Fruit fly (Drosophila melanogaster) whole organism, embryonic: ENCODE data around the gene tup.

Experiments used
- ATbp ChIP-seq: fragments of 200-800 bp; sonication (Bioruptor generic); optimal IDR thresholded peaks from 2 replicates; lab custom pipeline; 2017; ENCODE audit warnings: missing biosample characterization, mild to moderate bottlenecking, missing genetic modification characterization, missing genetic modification reagents
- Bgb ChIP-seq: fragments of 200-800 bp; sonication (Bioruptor generic); IDR thresholded peaks from 2 replicates; pipeline ENCODE4 v1.3.6; 2022; ENCODE audit warnings: missing biosample characterization, missing genetic modification characterization; ENCODE audit not compliant: partially characterized antibody
- Blimp-1 ChIP-seq: fragments of 200-800 bp; sonication (Bioruptor generic); optimal IDR thresholded peaks from 3 replicates; lab custom pipeline; 2018; ENCODE audit warnings: missing biosample characterization, missing genetic modification characterization, mild to moderate bottlenecking, moderate library complexity, missing genetic modification reagents
- CG11456 ChIP-seq: fragments of 200-800 bp; sonication (Bioruptor generic); IDR thresholded peaks from 3 replicates; pipeline ENCODE4 v1.3.6; 2022; ENCODE audit warnings: missing biosample characterization, missing genetic modification characterization
- CG13894 ChIP-seq: fragments of 200-800 bp; sonication (Bioruptor generic); optimal IDR thresholded peaks from 3 replicates; lab custom pipeline; 2018; ENCODE audit warnings: missing biosample characterization, mild to moderate bottlenecking, missing genetic modification characterization, moderate library complexity
- CG14050 ChIP-seq: fragments of 200-800 bp; sonication (Bioruptor generic); IDR thresholded peaks from 3 replicates; pipeline ENCODE4 v1.3.6; 2022; ENCODE audit warnings: missing biosample characterization, missing genetic modification characterization
- CG14860 ChIP-seq: fragments of 200-800 bp; sonication (Bioruptor generic); IDR thresholded peaks from 3 replicates; pipeline ENCODE4 v1.3.6; 2022; ENCODE audit warnings: missing biosample characterization, missing genetic modification characterization; ENCODE audit not compliant: partially characterized antibody
- CG1529 ChIP-seq: fragments of 200-800 bp; sonication (Bioruptor generic); optimal IDR thresholded peaks from 3 replicates; lab custom pipeline; 2018; ENCODE audit warnings: missing biosample characterization, missing genetic modification characterization
- CG15514 ChIP-seq: fragments of 200-800 bp; sonication (Bioruptor generic); optimal IDR thresholded peaks from 3 replicates; lab custom pipeline; 2017; ENCODE audit warnings: missing biosample characterization, missing genetic modification characterization, mild to moderate bottlenecking, moderate library complexity, missing genetic modification reagents
- CG16779 ChIP-seq: fragments of 200-800 bp; sonication (Bioruptor generic); IDR thresholded peaks from 2 replicates; pipeline ENCODE4 v1.3.6; 2022; ENCODE audit warnings: missing biosample characterization, missing genetic modification characterization
- CG16863 ChIP-seq: fragments of 200-800 bp; sonication (Bioruptor generic); optimal IDR thresholded peaks from 3 replicates; lab custom pipeline; 2016; ENCODE audit warnings: missing biosample characterization, missing genetic modification characterization
- CG17385 ChIP-seq: fragments of 200-800 bp; sonication (Bioruptor generic); optimal IDR thresholded peaks from 3 replicates; lab custom pipeline; 2018; ENCODE audit warnings: missing biosample characterization, mild to moderate bottlenecking, missing genetic modification characterization
- CG18599 ChIP-seq: fragments of 200-800 bp; sonication (Bioruptor generic); optimal IDR thresholded peaks from 3 replicates; lab custom pipeline; 2017; ENCODE audit warnings: missing biosample characterization, missing genetic modification characterization, mild to moderate bottlenecking, moderate library complexity, missing genetic modification reagents
- CG2712 ChIP-seq: fragments of 200-800 bp; optimal IDR thresholded peaks from 3 replicates; lab custom pipeline; 2019; ENCODE audit warnings: missing biosample characterization, mild to moderate bottlenecking, missing genetic modification characterization, moderate library complexity
- CG32532 ChIP-seq: fragments of 200-800 bp; sonication (Bioruptor generic); IDR thresholded peaks from 2 replicates; pipeline ENCODE4 v1.3.6; 2022; ENCODE audit warnings: missing biosample characterization, missing genetic modification characterization
- CG34376 ChIP-seq: fragments of 200-800 bp; sonication (Bioruptor generic); optimal IDR thresholded peaks from 2 replicates; lab custom pipeline; 2018; ENCODE audit warnings: missing biosample characterization, mild to moderate bottlenecking, missing genetic modification characterization
- CG4404 ChIP-seq: fragments of 200-800 bp; sonication (Bioruptor generic); IDR thresholded peaks from 2 replicates; pipeline ENCODE4 v1.3.6; 2022; ENCODE audit warnings: missing biosample characterization, missing genetic modification characterization
- CG7357 ChIP-seq: fragments of 200-800 bp; sonication (Bioruptor generic); IDR thresholded peaks from 3 replicates; pipeline ENCODE4 v1.3.6; 2022; ENCODE audit warnings: missing biosample characterization, missing genetic modification characterization
- Deaf1 ChIP-seq: fragments of 200-800 bp; optimal IDR thresholded peaks from 3 replicates; lab custom pipeline; 2019; ENCODE audit warnings: missing biosample characterization, mild to moderate bottlenecking, missing genetic modification characterization, moderate library complexity
- Dref ChIP-seq: fragments of 200-800 bp; sonication (Bioruptor generic); IDR thresholded peaks from 2 replicates; pipeline ENCODE4 v1.3.6; 2022; ENCODE audit warnings: missing biosample characterization, missing genetic modification characterization
- Ets65A ChIP-seq: fragments of 200-800 bp; sonication (Bioruptor generic); peaks from one replicate; lab custom pipeline; 2016; ENCODE audit warnings: missing biosample characterization, missing genetic modification characterization
- H15 ChIP-seq: fragments of 200-800 bp; sonication (Bioruptor generic); IDR thresholded peaks from 3 replicates; pipeline ENCODE4 v1.3.6; 2022; ENCODE audit warnings: missing biosample characterization, missing genetic modification characterization
- HLH4C ChIP-seq: fragments of 200-800 bp; sonication (Bioruptor generic); IDR thresholded peaks from 3 replicates; pipeline ENCODE4 v1.3.6; 2022; ENCODE audit warnings: missing biosample characterization, missing genetic modification characterization; ENCODE audit not compliant: partially characterized antibody
- Hand ChIP-seq: fragments of 200-800 bp; sonication (Bioruptor generic); optimal IDR thresholded peaks from 2 replicates; lab custom pipeline; 2017; ENCODE audit warnings: mild to moderate bottlenecking, missing biosample characterization, missing genetic modification reagents, missing genetic modification characterization
- Jarid2 ChIP-seq: fragments of 200-800 bp; sonication (Bioruptor generic); optimal IDR thresholded peaks from 3 replicates; lab custom pipeline; 2017; ENCODE audit warnings: mild to moderate bottlenecking, missing biosample characterization, missing genetic modification reagents, missing genetic modification characterization
- Lhr ChIP-seq: fragments of 200-800 bp; sonication (Bioruptor generic); optimal IDR thresholded peaks from 3 replicates; lab custom pipeline; 2017; ENCODE audit warnings: mild to moderate bottlenecking, missing biosample characterization, missing genetic modification reagents, missing genetic modification characterization
- Mes4 ChIP-seq: fragments of 200-800 bp; sonication (Bioruptor generic); optimal IDR thresholded peaks from 2 replicates; lab custom pipeline; 2016; ENCODE audit warnings: missing biosample characterization, missing genetic modification characterization
- Rfx ChIP-seq: fragments of 200-800 bp; sonication (Bioruptor generic); IDR thresholded peaks from 2 replicates; pipeline ENCODE4 v1.3.6; 2022; ENCODE audit warnings: missing biosample characterization, missing genetic modification characterization
- Scr ChIP-seq: fragments of 200-800 bp; sonication (Bioruptor generic); IDR thresholded peaks from 2 replicates; pipeline ENCODE4 v1.3.6; 2022; ENCODE audit warnings: missing biosample characterization, missing genetic modification characterization; ENCODE audit not compliant: partially characterized antibody
- Trl ChIP-seq, 3 experiments: fragments of >200 bp in 2 of 3; fragments of 200-800 bp in 1 of 3; sonication (Bioruptor generic) in 1 of 3; optimal IDR thresholded peaks; 2 replicates in 1 of 3; 3 replicates in 2 of 3; lab custom pipeline; 2016 to 2017; ENCODE audit warnings: missing biosample characterization in 1 of 3, missing genetic modification characterization in 1 of 3
- ap ChIP-seq: fragments of 200-800 bp; sonication (Bioruptor generic); IDR thresholded peaks from 2 replicates; pipeline ENCODE4 v1.3.6; 2022; ENCODE audit warnings: missing biosample characterization, missing genetic modification characterization
- cg ChIP-seq: fragments of 200-800 bp; sonication (Bioruptor generic); optimal IDR thresholded peaks from 3 replicates; lab custom pipeline; 2019; ENCODE audit warnings: missing biosample characterization, mild to moderate bottlenecking, missing genetic modification characterization, moderate library complexity
- chinmo ChIP-seq: fragments of 200-800 bp; sonication (Bioruptor generic); IDR thresholded peaks from 4 replicates; pipeline ENCODE4 v1.3.6; 2022; ENCODE audit warnings: missing biosample characterization, missing genetic modification characterization; ENCODE audit not compliant: partially characterized antibody
- chn ChIP-seq: fragments of 200-800 bp; sonication (Bioruptor generic); optimal IDR thresholded peaks from 2 replicates; lab custom pipeline; 2016; ENCODE audit warnings: missing biosample characterization, missing genetic modification characterization
- crol ChIP-seq: fragments of 200-800 bp; sonication (Bioruptor generic); IDR thresholded peaks from 2 replicates; pipeline ENCODE4 v1.3.6; 2022; ENCODE audit warnings: missing biosample characterization, missing genetic modification characterization
- ewg ChIP-seq: fragments of 200-800 bp; sonication (Bioruptor generic); optimal IDR thresholded peaks from 3 replicates; lab custom pipeline; 2017; ENCODE audit warnings: mild to moderate bottlenecking, missing biosample characterization, missing genetic modification reagents, missing genetic modification characterization
- fd96Cb ChIP-seq: fragments of 200-800 bp; sonication (Bioruptor generic); optimal IDR thresholded peaks from 2 replicates; lab custom pipeline; 2018; ENCODE audit warnings: missing biosample characterization, mild to moderate bottlenecking, missing genetic modification characterization, moderate library complexity
- hbn ChIP-seq: fragments of 200-800 bp; sonication (Bioruptor generic); IDR thresholded peaks from 2 replicates; pipeline ENCODE4 v1.3.6; 2022; ENCODE audit warnings: missing biosample characterization, missing genetic modification characterization; ENCODE audit not compliant: partially characterized antibody
- nerfin-1 ChIP-seq: fragments of 200-800 bp; sonication (Bioruptor generic); optimal IDR thresholded peaks from 3 replicates; lab custom pipeline; 2019; ENCODE audit warnings: missing biosample characterization, mild to moderate bottlenecking, missing genetic modification characterization, moderate library complexity
- nerfin-2 ChIP-seq: fragments of 200-800 bp; sonication (Bioruptor generic); IDR thresholded peaks from 2 replicates; pipeline ENCODE4 v1.3.6; 2022; ENCODE audit warnings: missing biosample characterization, missing genetic modification characterization; ENCODE audit not compliant: partially characterized antibody
- zf30C ChIP-seq: fragments of 200-800 bp; sonication (Bioruptor generic); optimal IDR thresholded peaks from 3 replicates; lab custom pipeline; 2018; ENCODE audit warnings: missing biosample characterization, mild to moderate bottlenecking, missing genetic modification characterization

Gene tup

dm6 chr2L:18852249-18852648, 28.8 kb downstream of the tup start:
- peak; percentile 61 for TF ChIP-seq HLH4C (GFP tag; lab: Robert Waterston, UW)
- 0 out of 2 replicates have a peak, but pooled peaks have one; percentile 24 for TF ChIP-seq CG32532
- TF ChIP-seq CG14860 (GFP tag; lab: Robert Waterston, UW), result peak; percentile 53; the same call in 1 of the 3 replicates
- TF ChIP-seq Mes4 (GFP tag; lab: Kevin White, UChicago), result no peak
- no peak for TF ChIP-seq CG2712 (tag; lab: Kevin White, UChicago)

- no peak for TF ChIP-seq Lhr
- TF ChIP-seq Ets65A (GFP tag; lab: Kevin White, UChicago), result peak; percentile 3
- 0 out of 4 replicates have a peak, but pooled peaks have one; percentile 10 for TF ChIP-seq chinmo (GFP tag; lab: Robert Waterston, UW)
- peak; percentile 93 for TF ChIP-seq CG15514 (GFP tag; lab: Kevin White, UChicago)
- no peak for TF ChIP-seq hbn (GFP tag; lab: Robert Waterston, UW)
- peak; percentile 71 for TF ChIP-seq ewg (GFP tag; lab: Kevin White, UChicago)
- TF ChIP-seq crol (GFP tag; lab: Robert Waterston, UW), result peak; percentile 45; the same call in 1 of the 2 replicates
- peak; percentile 32 for TF ChIP-seq CG13894 (tag; lab: Kevin White, UChicago)
- TF ChIP-seq H15 (GFP tag; lab: Robert Waterston, UW), result no peak
- TF ChIP-seq Trl (optimal IDR thresholded peaks at IDR 0.05; lab: Kevin White, UChicago), result peak; percentile 55 to 72
- no peak for TF ChIP-seq Trl (GFP tag; optimal IDR thresholded peaks at IDR 0.05; lab: Kevin White, UChicago)
- TF ChIP-seq nerfin-1, result peak; percentile 60
These were observed 34.2 kb downstream of the tup start for dm6 chr2L:18846843-18847242.

dm6 chr2L:18846175-18846574, 34.9 kb downstream of the tup start:
- TF ChIP-seq chn (GFP tag; lab: Kevin White, UChicago) (no peak), CG15514 (GFP tag; lab: Kevin White, UChicago) (peak; percentile 94), CG1529 (no peak), Scr (GFP tag; lab: Robert Waterston, UW) (no peak), cg (GFP tag; lab: Kevin White, UChicago) (peak; percentile 42), zf30C (GFP tag; lab: Kevin White, UChicago) (no peak), ap (GFP tag; lab: Robert Waterston, UW) (no peak), Rfx (GFP tag; lab: Robert Waterston, UW) (no peak), Lhr (no peak), CG4404 (no peak), CG14050 (GFP tag; lab: Robert Waterston, UW) (no peak)

- TF ChIP-seq CG16779 (peak; percentile 64; the same call in 1 of the 2 replicates), CG34376 (GFP tag; lab: Kevin White, UChicago) (peak; percentile 31), Bgb (GFP tag; lab: Robert Waterston, UW) (peak; percentile 27; the same call in 1 of the 2 replicates), Hand (GFP tag; lab: Kevin White, UChicago) (peak; percentile 14), ATbp (no peak), CG7357 (0 out of 3 replicates have a peak, but pooled peaks have one; percentile 25), nerfin-2 (GFP tag; lab: Robert Waterston, UW) (0 out of 2 replicates have a peak, but pooled peaks have one; percentile 18), CG15514 (GFP tag; lab: Kevin White, UChicago) (peak; percentile 97), CG18599 (GFP tag; lab: Kevin White, UChicago) (peak; percentile 36), fd96Cb (tag; lab: Kevin White, UChicago) (no peak), CG16863 (GFP tag; lab: Kevin White, UChicago) (no peak), Deaf1 (tag; lab: Kevin White, UChicago) (peak; percentile 51), Dref (0 out of 2 replicates have a peak, but pooled peaks have one; percentile 14), CG11456 (GFP tag; lab: Robert Waterston, UW) (0 out of 3 replicates have a peak, but pooled peaks have one; percentile 37), chinmo (GFP tag; lab: Robert Waterston, UW) (0 out of 4 replicates have a peak, but pooled peaks have one; percentile 29), Jarid2 (GFP tag; lab: Kevin White, UChicago) (peak; percentile 60), crol (GFP tag; lab: Robert Waterston, UW) (peak; percentile 68), Blimp-1 (GFP tag; lab: Kevin White, UChicago) (no peak), CG17385 (GFP tag; lab: Kevin White, UChicago) (peak; percentile 19), Trl (optimal IDR thresholded peaks at IDR 0.05; lab: Kevin White, UChicago) (peak; percentile 80 to 94), Trl (GFP tag; optimal IDR thresholded peaks at IDR 0.05; lab: Kevin White, UChicago) (no peak)
These were observed 36.0 kb downstream of the tup start, which contains the start of gene CG17321 for dm6 chr2L:18844917-18845509. Gene CG17321, plus strand, starts transcription at chr2L:18845184.
